Worm (Caenorhabditis elegans): Measurements from ENCODE around the gene dcn-1.

The dcn-1 gene

ce11 chrIII:4313061-4313962 lies at the start of gene dcn-1, which contains the start of gene evl-14:
dcn-1 (plus strand) TSS chrIII:4313912.
evl-14 (minus strand) TSS chrIII:4313128.
- TF ChIP-seq W03F9.2 (tag; optimal IDR thresholded peaks at IDR 0.05) (peak; percentile 50), dao-5 (tag; optimal IDR thresholded peaks at IDR 0.05) (no peak), him-1 (tag; optimal IDR thresholded peaks at IDR 0.05) (no peak)

- TF ChIP-seq him-1 (tag; optimal IDR thresholded peaks at IDR 0.05) (no peak), W03F9.2 (tag; optimal IDR thresholded peaks at IDR 0.05) (no peak), dao-5 (tag; optimal IDR thresholded peaks at IDR 0.05) (no peak)
Observed at ce11 chrIII:4265892-4266291, 47.8 kb upstream of the dcn-1 start.

ce11 chrIII:4269220-4269935 lies 44.3 kb upstream of the dcn-1 start, which contains the start of the genes sftb-1 and R10E4.1:
sftb-1 (minus strand) TSS chrIII:4269270.
R10E4.1 (plus strand) TSS chrIII:4269743.
- no peak for TF ChIP-seq him-1 (tag; optimal IDR thresholded peaks at IDR 0.05)
- peak; percentile 64 for TF ChIP-seq W03F9.2 (tag; optimal IDR thresholded peaks at IDR 0.05)

- TF ChIP-seq dao-5 (tag; optimal IDR thresholded peaks at IDR 0.05) = no peak
- no peak for TF ChIP-seq him-1 (tag; optimal IDR thresholded peaks at IDR 0.05)
- no peak for TF ChIP-seq W03F9.2 (tag; optimal IDR thresholded peaks at IDR 0.05)
Observed at ce11 chrIII:4271059-4271458, 42.7 kb upstream of the dcn-1 start.

- TF ChIP-seq W03F9.2 (tag; optimal IDR thresholded peaks at IDR 0.05) (no peak), dao-5 (tag; optimal IDR thresholded peaks at IDR 0.05) (no peak), him-1 (tag; optimal IDR thresholded peaks at IDR 0.05) (no peak)
Observed at ce11 chrIII:4272864-4273263, 40.8 kb upstream of the dcn-1 start.

ce11 chrIII:4274524-4274923 lies 39.2 kb upstream of the dcn-1 start:
- no peak for TF ChIP-seq W03F9.2 (tag; optimal IDR thresholded peaks at IDR 0.05)
- no peak for TF ChIP-seq dao-5 (tag; optimal IDR thresholded peaks at IDR 0.05)
- TF ChIP-seq him-1 (tag; optimal IDR thresholded peaks at IDR 0.05) = no peak

- TF ChIP-seq him-1 (tag; optimal IDR thresholded peaks at IDR 0.05) (no peak), W03F9.2 (tag; optimal IDR thresholded peaks at IDR 0.05) (no peak), dao-5 (tag; optimal IDR thresholded peaks at IDR 0.05) (no peak)
Observed at ce11 chrIII:4275704-4276103, 38.0 kb upstream of the dcn-1 start.

- TF ChIP-seq W03F9.2 (tag; optimal IDR thresholded peaks at IDR 0.05) = no peak
- TF ChIP-seq dao-5 (tag; optimal IDR thresholded peaks at IDR 0.05) = no peak
- TF ChIP-seq him-1 (tag; optimal IDR thresholded peaks at IDR 0.05) = no peak
Observed at ce11 chrIII:4276277-4276676, 37.4 kb upstream of the dcn-1 start.

ce11 chrIII:4277762-4278161 lies 36.0 kb upstream of the dcn-1 start:
- TF ChIP-seq him-1 (tag; optimal IDR thresholded peaks at IDR 0.05) (no peak), dao-5 (tag; optimal IDR thresholded peaks at IDR 0.05) (no peak)

ce11 chrIII:4278203-4278602 lies 35.5 kb upstream of the dcn-1 start:
- no peak for TF ChIP-seq him-1 (tag; optimal IDR thresholded peaks at IDR 0.05)
- TF ChIP-seq dao-5 (tag; optimal IDR thresholded peaks at IDR 0.05) = no peak
- no peak for TF ChIP-seq W03F9.2 (tag; optimal IDR thresholded peaks at IDR 0.05)

- no peak for TF ChIP-seq W03F9.2 (tag; optimal IDR thresholded peaks at IDR 0.05)
- TF ChIP-seq dao-5 (tag; optimal IDR thresholded peaks at IDR 0.05) = no peak
- TF ChIP-seq him-1 (tag; optimal IDR thresholded peaks at IDR 0.05) = no peak
Observed at ce11 chrIII:4280215-4281173, 33.2 kb upstream of the dcn-1 start, which contains the start of gene sup-26. sup-26 (minus strand) TSS chrIII:4280224.

ce11 chrIII:4281955-4282618 lies 31.6 kb upstream of the dcn-1 start:
- TF ChIP-seq him-1 (tag; optimal IDR thresholded peaks at IDR 0.05) (peak; percentile 97), W03F9.2 (tag; optimal IDR thresholded peaks at IDR 0.05) (peak; percentile 89), dao-5 (tag; optimal IDR thresholded peaks at IDR 0.05) (peak; percentile 89)
